Worm (Caenorhabditis elegans) whole organism, mixed stage, embryonic: ENCODE data around the gene ncs-6.

ENCODE experiments used
- ceh-39 ChIP-seq: fragments of 150-350 bp; optimal IDR thresholded peaks from 2 replicates; lab custom pipeline; 2014; ENCODE audit warnings: missing biosample characterization, missing genetic modification characterization
- elt-3 ChIP-seq: fragments of 150-350 bp; optimal IDR thresholded peaks from 2 replicates; lab custom pipeline; 2014; ENCODE audit warnings: missing biosample characterization, missing genetic modification characterization
- hlh-1 ChIP-seq: fragments of 150-350 bp; optimal IDR thresholded peaks from 2 replicates; lab custom pipeline; 2014; ENCODE audit warnings: missing biosample characterization, missing genetic modification reagents, missing genetic modification characterization
- lin-13 ChIP-seq: fragments of 150-350 bp; optimal IDR thresholded peaks from 2 replicates; lab custom pipeline; 2014; ENCODE audit warnings: missing biosample characterization, missing genetic modification characterization
- mab-5 ChIP-seq: fragments of 150-350 bp; optimal IDR thresholded peaks from 2 replicates; lab custom pipeline; 2014; ENCODE audit warnings: missing biosample characterization, missing genetic modification characterization
- mep-1 ChIP-seq: fragments of 150-350 bp; optimal IDR thresholded peaks from 2 replicates; lab custom pipeline; 2017; ENCODE audit warnings: missing biosample characterization, missing genetic modification reagents, missing genetic modification characterization, inconsistent platforms
- nhr-76 ChIP-seq: sonication (generic microtip); optimal IDR thresholded peaks from 2 replicates; lab custom pipeline; 2017; ENCODE audit warnings: missing biosample characterization, missing genetic modification characterization
- snpc-4 ChIP-seq: fragments of 150-350 bp; optimal IDR thresholded peaks from 2 replicates; lab custom pipeline; 2014; ENCODE audit warnings: missing biosample characterization, missing genetic modification characterization
- unc-62 ChIP-seq: fragments of 150-350 bp; optimal IDR thresholded peaks from 2 replicates; lab custom pipeline; 2014; ENCODE audit warnings: missing biosample characterization, missing genetic modification reagents, missing genetic modification characterization
- ztf-11 ChIP-seq: fragments of 150-350 bp; optimal IDR thresholded peaks from 2 replicates; lab custom pipeline; 2014; ENCODE audit warnings: missing biosample characterization, missing genetic modification characterization

ce11 chrII:3573255-3573654, 44.9 kb upstream of the ncs-6 start, which contains the start of gene clec-130:
- TF ChIP-seq nhr-76 (tag; lab: Kevin White, UChicago) (no peak), elt-3 (tag; lab: Kevin White, UChicago) (no peak), lin-13 (tag; lab: Kevin White, UChicago) (no peak), hlh-1 (tag; lab: Kevin White, UChicago) (no peak), ceh-39 (no peak), snpc-4 (tag; lab: Kevin White, UChicago) (no peak), mab-5 (no peak), unc-62 (GFP tag; lab: Kevin White, UChicago) (no peak), ztf-11 (no peak), mep-1 (tag; lab: Kevin White, UChicago) (no peak)
